Fruit fly (Drosophila melanogaster): Measurements from ENCODE around the gene CG31752.

DNA sequence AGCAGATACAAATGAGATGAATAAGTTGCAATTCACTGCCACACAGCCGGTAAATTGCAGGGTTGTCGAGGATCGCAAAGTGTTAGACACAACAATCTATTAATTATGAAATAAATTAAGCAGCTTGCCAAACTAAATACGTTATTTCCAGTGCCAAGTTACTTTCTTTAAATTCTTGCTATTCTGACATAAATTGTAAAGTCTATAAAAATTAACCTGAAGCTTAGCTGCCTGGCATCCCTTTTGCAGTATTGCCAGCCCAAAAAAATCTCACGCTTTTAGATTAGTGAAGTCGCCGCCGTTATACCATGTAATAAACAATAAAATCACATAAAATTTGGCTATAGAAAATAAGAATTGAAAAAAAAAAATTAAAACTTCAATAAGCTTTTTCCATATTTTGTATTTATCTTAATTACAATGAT is 16.5 kb upstream of the CG31752 start:
- peak; percentile 81 for TF ChIP-seq pan (optimal IDR thresholded peaks at IDR 0.05)
- no peak for TF ChIP-seq Dll (optimal IDR thresholded peaks at IDR 0.05)
- no peak for TF ChIP-seq usp (GFP tag; optimal IDR thresholded peaks at IDR 0.05)

Data from whole organism.